Fruit fly (Drosophila melanogaster) whole organism, wandering third instar larva: ENCODE data around the gene Fign.

Experiments
- CG32264 ChIP-seq: fragments of 200-800 bp; sonication (Bioruptor generic); optimal IDR thresholded peaks from 2 replicates; lab custom pipeline; 2016; ENCODE audit warnings: missing biosample characterization, missing genetic modification characterization
- CG9705 ChIP-seq: fragments of 200-800 bp; sonication (Bioruptor generic); optimal IDR thresholded peaks from 2 replicates; lab custom pipeline; 2018; ENCODE audit warnings: missing biosample characterization, mild to moderate bottlenecking, missing genetic modification characterization
- CrebA ChIP-seq: fragments of 200-800 bp; sonication (Bioruptor generic); optimal IDR thresholded peaks from 2 replicates; lab custom pipeline; 2016; ENCODE audit warnings: missing biosample characterization, mild to moderate bottlenecking, missing genetic modification characterization, borderline replicate concordance
- Dfd ChIP-seq: fragments of >200 bp; optimal IDR thresholded peaks from 2 replicates; lab custom pipeline; 2017; ENCODE audit warnings: missing biosample characterization, missing genetic modification characterization
- GATAd ChIP-seq: sonication (Bioruptor generic); optimal IDR thresholded peaks from 2 replicates; lab custom pipeline; 2016; ENCODE audit warnings: missing biosample characterization, missing genetic modification characterization
- HLH106 ChIP-seq: fragments of 200-800 bp; optimal IDR thresholded peaks from 3 replicates; lab custom pipeline; 2019; ENCODE audit warnings: missing biosample characterization, mild to moderate bottlenecking, missing genetic modification characterization, moderate library complexity
- Hnf4 ChIP-seq: fragments of 200-800 bp; sonication (Bioruptor generic); optimal IDR thresholded peaks from 2 replicates; lab custom pipeline; 2016; ENCODE audit warnings: missing biosample characterization, mild to moderate bottlenecking, missing genetic modification characterization
- Hr78 ChIP-seq: fragments of >200 bp; optimal IDR thresholded peaks from 2 replicates; lab custom pipeline; 2017; ENCODE audit warnings: missing biosample characterization, missing genetic modification characterization
- Hr83 ChIP-seq: fragments of 200-300 bp; sonication (Bioruptor generic); optimal IDR thresholded peaks from 2 replicates; lab custom pipeline; 2016; ENCODE audit warnings: missing biosample characterization, mild to moderate bottlenecking, missing genetic modification characterization, moderate library complexity; ENCODE audit not compliant: poor library complexity, severe bottlenecking
- Jra ChIP-seq: sonication (Bioruptor generic); optimal IDR thresholded peaks from 2 replicates; lab custom pipeline; 2016; ENCODE audit warnings: missing biosample characterization, missing genetic modification characterization
- Mio ChIP-seq: sonication (Bioruptor generic); optimal IDR thresholded peaks from 2 replicates; lab custom pipeline; 2016; ENCODE audit warnings: missing biosample characterization, missing genetic modification characterization
- Myc ChIP-seq: fragments of >200 bp; optimal IDR thresholded peaks from 2 replicates; lab custom pipeline; 2017
- N ChIP-seq: fragments of >200 bp; optimal IDR thresholded peaks from 2 replicates; lab custom pipeline; 2018; ENCODE audit warnings: missing biosample characterization, missing external identifiers, missing genetic modification characterization
- OdsH ChIP-seq: fragments of 200-800 bp; sonication (Bioruptor generic); optimal IDR thresholded peaks from 2 replicates; lab custom pipeline; 2016; ENCODE audit warnings: missing biosample characterization, mild to moderate bottlenecking, missing genetic modification characterization
- Rel ChIP-seq, 2 experiments: fragments of 200-800 bp; sonication (Bioruptor generic) in 1 of 2; optimal IDR thresholded peaks; 2 replicates in 1 of 2; 3 replicates in 1 of 2; lab custom pipeline; 2016 to 2019; ENCODE audit warnings: mild to moderate bottlenecking in 2 of 2, missing biosample characterization in 2 of 2, missing genetic modification characterization in 2 of 2, moderate library complexity in 1 of 2
- Sp1 ChIP-seq: fragments of 200-800 bp; sonication (Bioruptor generic); optimal IDR thresholded peaks from 3 replicates; lab custom pipeline; 2019; ENCODE audit warnings: missing biosample characterization, mild to moderate bottlenecking, missing genetic modification characterization, moderate library complexity
- Vsx2 ChIP-seq: fragments of 200-300, 225-300 bp; sonication (Bioruptor generic); optimal IDR thresholded peaks from 2 replicates; lab custom pipeline; 2018; ENCODE audit warnings: missing biosample characterization, missing genetic modification characterization; ENCODE audit not compliant: partially characterized antibody
- brk ChIP-seq: fragments of 200-800 bp; sonication (Bioruptor generic); optimal IDR thresholded peaks from 2 replicates; lab custom pipeline; 2016; ENCODE audit warnings: missing biosample characterization, mild to moderate bottlenecking, missing genetic modification characterization
- dl ChIP-seq, 2 experiments: fragments of 175-275, 200-275 bp in 1 of 2; fragments of 200-275 bp in 1 of 2; sonication (Bioruptor generic); optimal IDR thresholded peaks; lab custom pipeline; 2018; ENCODE audit warnings: mild to moderate bottlenecking in 2 of 2, missing biosample characterization in 2 of 2, missing genetic modification characterization in 2 of 2, moderate library complexity in 2 of 2; ENCODE audit not compliant: partially characterized antibody in 2 of 2, insufficient read depth in 1 of 2
- dmrt93B ChIP-seq: fragments of 200-800 bp; sonication (Bioruptor generic); optimal IDR thresholded peaks from 2 replicates; lab custom pipeline; 2018; ENCODE audit warnings: missing biosample characterization, mild to moderate bottlenecking, missing genetic modification characterization
- dsf ChIP-seq: sonication (Bioruptor generic); optimal IDR thresholded peaks from 2 replicates; lab custom pipeline; 2016; ENCODE audit warnings: missing biosample characterization, missing genetic modification characterization, borderline replicate concordance
- ey ChIP-seq: fragments of 200-800 bp; sonication (Bioruptor generic); optimal IDR thresholded peaks from 2 replicates; lab custom pipeline; 2016; ENCODE audit warnings: missing biosample characterization, missing genetic modification characterization
- foxo ChIP-seq, 2 experiments: fragments of 200-800 bp; sonication (Bioruptor generic); optimal IDR thresholded peaks; 2 replicates in 1 of 2; 3 replicates in 1 of 2; lab custom pipeline; 2016 to 2017; ENCODE audit warnings: missing biosample characterization in 2 of 2, missing genetic modification characterization in 2 of 2
- h ChIP-seq: fragments of 200-800 bp; sonication (Bioruptor generic); optimal IDR thresholded peaks from 3 replicates; lab custom pipeline; 2016; ENCODE audit warnings: missing biosample characterization, mild to moderate bottlenecking, missing genetic modification characterization
- jim ChIP-seq: fragments of 175-275, 200-325 bp; sonication (Bioruptor generic); optimal IDR thresholded peaks from 2 replicates; lab custom pipeline; 2016; ENCODE audit warnings: missing biosample characterization, mild to moderate bottlenecking, missing genetic modification characterization
- lola ChIP-seq: fragments of >200 bp; optimal IDR thresholded peaks from 2 replicates; lab custom pipeline; 2017; ENCODE audit warnings: missing biosample characterization, missing genetic modification characterization
- pan ChIP-seq: fragments of >200 bp; optimal IDR thresholded peaks from 2 replicates; lab custom pipeline; 2017
- psq ChIP-seq: fragments of 200-800 bp; sonication (Bioruptor generic); optimal IDR thresholded peaks from 3 replicates; lab custom pipeline; 2017; ENCODE audit warnings: missing biosample characterization, mild to moderate bottlenecking, missing genetic modification characterization, moderate library complexity
- sage ChIP-seq: fragments of 200-800 bp; sonication (Bioruptor generic); optimal IDR thresholded peaks from 2 replicates; lab custom pipeline; 2016; ENCODE audit warnings: missing biosample characterization, mild to moderate bottlenecking, missing genetic modification characterization
- sv ChIP-seq: fragments of 200-800 bp; sonication (Bioruptor generic); optimal IDR thresholded peaks from 3 replicates; lab custom pipeline; 2016; ENCODE audit warnings: missing biosample characterization, missing genetic modification characterization
- tai ChIP-seq: sonication (Bioruptor generic); optimal IDR thresholded peaks from 2 replicates; lab custom pipeline; 2016; ENCODE audit warnings: missing biosample characterization, missing genetic modification characterization

Gene Fign

dm6 chr2L:3332514-3332913 is 12.8 kb upstream of the Fign start, which contains the start of gene CG15408:
TSS of gene CG15408 (plus strand) at chr2L:3332814.
- TF ChIP-seq Dfd (GFP tag; lab: Kevin White, UChicago): no peak
- TF ChIP-seq Sp1 (GFP tag; lab: Kevin White, UChicago): no peak
- TF ChIP-seq dsf (GFP tag; lab: Kevin White, UChicago): no peak
- no peak for TF ChIP-seq HLH106 (tag; lab: Kevin White, UChicago)
- TF ChIP-seq sv (GFP tag; lab: Kevin White, UChicago): no peak
- TF ChIP-seq Mio: no peak
- no peak for TF ChIP-seq tai (GFP tag; lab: Kevin White, UChicago)
- no peak for TF ChIP-seq h (GFP tag; lab: Kevin White, UChicago)
- no peak for TF ChIP-seq Rel (GFP tag; optimal IDR thresholded peaks at IDR 0.05; lab: Kevin White, UChicago)
- no peak for TF ChIP-seq Rel (tag; optimal IDR thresholded peaks at IDR 0.05; lab: Kevin White, UChicago)
- TF ChIP-seq psq: no peak
- TF ChIP-seq ey (GFP tag; lab: Kevin White, UChicago): no peak

- TF ChIP-seq GATAd (GFP tag; lab: Kevin White, UChicago): no peak
- TF ChIP-seq h (GFP tag; lab: Kevin White, UChicago): no peak
- no peak for TF ChIP-seq HLH106 (tag; lab: Kevin White, UChicago)
- no peak for TF ChIP-seq Hr78
- no peak for TF ChIP-seq Myc (lab: Kevin White, UChicago)
- no peak for TF ChIP-seq brk (GFP tag; lab: Kevin White, UChicago)
- TF ChIP-seq sage (GFP tag; lab: Kevin White, UChicago): no peak
- no peak for TF ChIP-seq CG32264 (GFP tag; lab: Kevin White, UChicago)
- TF ChIP-seq CrebA (GFP tag; lab: Kevin White, UChicago): no peak
- TF ChIP-seq jim (GFP tag; lab: Kevin White, UChicago): no peak
- no peak for TF ChIP-seq foxo (GFP tag; optimal IDR thresholded peaks at IDR 0.05; lab: Kevin White, UChicago)
- TF ChIP-seq N (GFP tag; lab: Kevin White, UChicago): no peak
- no peak for TF ChIP-seq Hr83 (GFP tag; lab: Kevin White, UChicago)
- TF ChIP-seq dl (GFP tag; optimal IDR thresholded peaks at IDR 0.05; lab: Kevin White, UChicago; ENCODE audit: insufficient read depth in 1 of 2, partially characterized antibody in 2 of 2): no peak
Observed at dm6 chr2L:3330628-3331027, 11.0 kb upstream of the Fign start, which contains the start of gene CG3285. TSS of gene CG3285 (plus strand) at chr2L:3330928.

dm6 chr2L:3327603-3328002 is 7.9 kb upstream of the Fign start, which contains the start of gene CG33282:
TSS of gene CG33282 (plus strand) at chr2L:3327903.
- TF ChIP-seq CG9705 (GFP tag; lab: Kevin White, UChicago): no peak
- no peak for TF ChIP-seq Vsx2
- no peak for TF ChIP-seq pan
- TF ChIP-seq OdsH: no peak
- TF ChIP-seq lola (GFP tag; lab: Kevin White, UChicago): no peak
- TF ChIP-seq h (GFP tag; lab: Kevin White, UChicago): no peak
- no peak for TF ChIP-seq dmrt93B (GFP tag; lab: Kevin White, UChicago)
- TF ChIP-seq Hnf4 (GFP tag; lab: Kevin White, UChicago): no peak
- TF ChIP-seq Hr78: no peak

dm6 chr2L:3323319-3324287 is 3.9 kb upstream of the Fign start, which contains the start of gene CG33281:
TSS of gene CG33281 (plus strand) at chr2L:3324237.
- TF ChIP-seq Hnf4 (GFP tag; lab: Kevin White, UChicago) (no peak), dsf (GFP tag; lab: Kevin White, UChicago) (no peak), OdsH (no peak), Jra (GFP tag; lab: Kevin White, UChicago) (no peak)
